Fruit fly (Drosophila melanogaster): Measurements from ENCODE around the gene PRY.
"Not testable (repeated sequence)": the region's sequence is repeated elsewhere in the genome, so short reads cannot be mapped to it uniquely, and the experiment has no call there.

The PRY gene

dm6 chrY:191920-192319 is at the start of gene PRY:
Gene PRY (minus strand): TSS chrY:192020.
- TF ChIP-seq noc (tag; optimal IDR thresholded peaks at IDR 0.05), result no peak

dm6 chrY:137386-137785 is 54.4 kb downstream of the PRY start, which contains the start of gene kl-5:
Gene kl-5 (minus strand): TSS chrY:137486.
- not testable (repeated sequence) for TF ChIP-seq noc (tag; optimal IDR thresholded peaks at IDR 0.05)

Measured in whole organism, larva.